Worm (Caenorhabditis elegans): ENCODE data around the gene F54C4.4.

ce11 chrIII:38117-38516 lies 49.1 kb downstream of the F54C4.4 start, which contains the start of gene clp-10:
- no peak for TF ChIP-seq mef-2 (tag; optimal IDR thresholded peaks at IDR 0.05)
- no peak for TF ChIP-seq lin-39 (tag; optimal IDR thresholded peaks at IDR 0.05)
